Worm (Caenorhabditis elegans) whole organism, L3 larva: ENCODE results near the gene Y43F8C.9.

Source experiments
- R02D3.7 ChIP-seq: fragments of 150-350 bp; optimal IDR thresholded peaks from 2 replicates; lab custom pipeline; 2014; ENCODE audit warnings: missing biosample characterization, missing genetic modification characterization
- ZK546.5 ChIP-seq: sonication (generic microtip); optimal IDR thresholded peaks from 2 replicates; lab custom pipeline; 2017; ENCODE audit warnings: missing biosample characterization, missing genetic modification characterization
- ama-1 ChIP-seq: fragments of 150-350 bp; optimal IDR thresholded peaks from 2 replicates; lab custom pipeline; 2018
- ceh-16 ChIP-seq: sonication (generic microtip); optimal IDR thresholded peaks from 2 replicates; lab custom pipeline; 2017; ENCODE audit warnings: missing biosample characterization, missing genetic modification characterization
- ceh-28 ChIP-seq: fragments of 150-350 bp; optimal IDR thresholded peaks from 2 replicates; lab custom pipeline; 2014; ENCODE audit warnings: missing biosample characterization, missing genetic modification reagents, missing genetic modification characterization
- ceh-82 ChIP-seq: fragments of 150-350 bp; optimal IDR thresholded peaks from 2 replicates; lab custom pipeline; 2014; ENCODE audit warnings: missing biosample characterization, missing genetic modification characterization
- ceh-9 ChIP-seq: sonication (generic microtip); optimal IDR thresholded peaks from 2 replicates; lab custom pipeline; 2018; ENCODE audit warnings: missing biosample characterization, missing genetic modification characterization
- daf-12 ChIP-seq: fragments of 150-350 bp; optimal IDR thresholded peaks from 2 replicates; lab custom pipeline; 2014; ENCODE audit warnings: missing biosample characterization, missing genetic modification reagents, missing genetic modification characterization
- egl-27 ChIP-seq: sonication (generic microtip); optimal IDR thresholded peaks from 4 replicates; lab custom pipeline; 2017; ENCODE audit warnings: missing biosample characterization, missing genetic modification reagents, missing genetic modification characterization
- egl-5 ChIP-seq: fragments of 150-350 bp; optimal IDR thresholded peaks from 2 replicates; lab custom pipeline; 2017; ENCODE audit warnings: missing biosample characterization, missing genetic modification reagents, missing genetic modification characterization, inconsistent platforms
- eor-1 ChIP-seq, 2 experiments: fragments of 150-350 bp; optimal IDR thresholded peaks; 2 replicates each; lab custom pipeline; 2014 to 2018; ENCODE audit warnings: missing biosample characterization in 2 of 2, missing genetic modification characterization in 2 of 2
- fkh-10 ChIP-seq: sonication (generic microtip); optimal IDR thresholded peaks from 2 replicates; lab custom pipeline; 2017; ENCODE audit warnings: missing biosample characterization, missing genetic modification reagents, missing genetic modification characterization
- fkh-2 ChIP-seq: fragments of 150-350 bp; optimal IDR thresholded peaks from 2 replicates; lab custom pipeline; 2014; ENCODE audit warnings: missing biosample characterization, missing genetic modification reagents, missing genetic modification characterization
- fos-1 ChIP-seq: fragments of 150-350 bp; optimal IDR thresholded peaks from 2 replicates; lab custom pipeline; 2014; ENCODE audit warnings: missing biosample characterization, missing genetic modification characterization
- hmg-11 ChIP-seq: sonication (generic microtip); optimal IDR thresholded peaks from 2 replicates; lab custom pipeline; 2016; ENCODE audit warnings: missing genetic modification characterization, missing compliant biosample characterization
- lin-15B ChIP-seq: fragments of 150-350 bp; optimal IDR thresholded peaks from 2 replicates; lab custom pipeline; 2014; ENCODE audit warnings: missing biosample characterization, missing genetic modification characterization
- mdl-1 ChIP-seq: fragments of 150-350 bp; optimal IDR thresholded peaks from 2 replicates; lab custom pipeline; 2014; ENCODE audit warnings: missing biosample characterization, missing genetic modification characterization
- mml-1 ChIP-seq: fragments of 150-350 bp; sonication (generic microtip); optimal IDR thresholded peaks from 3 replicates; lab custom pipeline; 2014; ENCODE audit warnings: missing biosample characterization, missing genetic modification characterization
- nhr-11 ChIP-seq: fragments of 150-350 bp; optimal IDR thresholded peaks from 2 replicates; lab custom pipeline; 2014; ENCODE audit warnings: missing biosample characterization, missing genetic modification characterization
- nhr-12 ChIP-seq: fragments of 150-350 bp; optimal IDR thresholded peaks from 2 replicates; lab custom pipeline; 2014; ENCODE audit warnings: missing biosample characterization, missing genetic modification characterization
- nhr-23 ChIP-seq: fragments of 150-350 bp; optimal IDR thresholded peaks from 2 replicates; lab custom pipeline; 2014; ENCODE audit warnings: missing biosample characterization, missing genetic modification reagents, missing genetic modification characterization
- nhr-237 ChIP-seq: fragments of 150-350 bp; optimal IDR thresholded peaks from 2 replicates; lab custom pipeline; 2014; ENCODE audit warnings: missing biosample characterization, missing genetic modification characterization
- nhr-25 ChIP-seq: sonication (generic microtip); optimal IDR thresholded peaks from 2 replicates; lab custom pipeline; 2017; ENCODE audit warnings: missing biosample characterization, missing genetic modification characterization
- nhr-28 ChIP-seq: fragments of 150-350 bp; optimal IDR thresholded peaks from 2 replicates; lab custom pipeline; 2014; ENCODE audit warnings: missing biosample characterization, missing genetic modification characterization
- nhr-43 ChIP-seq: sonication (generic microtip); optimal IDR thresholded peaks from 2 replicates; lab custom pipeline; 2016; ENCODE audit warnings: mild to moderate bottlenecking, missing genetic modification characterization, missing compliant biosample characterization; ENCODE audit not compliant: poor library complexity, severe bottlenecking
- nhr-76 ChIP-seq: fragments of 150-350 bp; sonication (generic microtip); optimal IDR thresholded peaks from 5 replicates; lab custom pipeline; 2014; ENCODE audit warnings: missing biosample characterization, missing genetic modification characterization
- nhr-77 ChIP-seq: fragments of 150-350 bp; optimal IDR thresholded peaks from 2 replicates; lab custom pipeline; 2014; ENCODE audit warnings: missing biosample characterization, missing genetic modification characterization
- pqm-1 ChIP-seq: fragments of 150-350 bp; optimal IDR thresholded peaks from 2 replicates; lab custom pipeline; 2017; ENCODE audit warnings: missing biosample characterization, missing genetic modification characterization, inconsistent platforms
- sea-2 ChIP-seq: fragments of 150-350 bp; sonication (generic microtip); optimal IDR thresholded peaks from 4 replicates; lab custom pipeline; 2014; ENCODE audit warnings: missing biosample characterization, missing genetic modification reagents, missing genetic modification characterization
- skn-1 ChIP-seq: fragments of 150-350 bp; optimal IDR thresholded peaks from 2 replicates; lab custom pipeline; 2014; ENCODE audit warnings: missing biosample characterization, missing genetic modification characterization
- snpc-4 ChIP-seq: fragments of 150-350 bp; optimal IDR thresholded peaks from 2 replicates; lab custom pipeline; 2014; ENCODE audit warnings: missing biosample characterization, missing genetic modification characterization
- tbx-2 ChIP-seq: sonication (generic microtip); optimal IDR thresholded peaks from 2 replicates; lab custom pipeline; 2016; ENCODE audit warnings: mild to moderate bottlenecking, missing genetic modification characterization, missing compliant biosample characterization
- unc-39 ChIP-seq: sonication (generic microtip); optimal IDR thresholded peaks from 4 replicates; lab custom pipeline; 2017; ENCODE audit warnings: missing biosample characterization, missing genetic modification characterization
- unc-62 ChIP-seq: fragments of 150-350 bp; sonication (generic microtip); optimal IDR thresholded peaks from 4 replicates; lab custom pipeline; 2014; ENCODE audit warnings: missing biosample characterization, missing genetic modification reagents, missing genetic modification characterization
- zag-1 ChIP-seq: fragments of 150-350 bp; optimal IDR thresholded peaks from 2 replicates; lab custom pipeline; 2014; ENCODE audit warnings: missing biosample characterization, missing genetic modification characterization
- ztf-11 ChIP-seq: fragments of 150-350 bp; optimal IDR thresholded peaks from 2 replicates; lab custom pipeline; 2014; ENCODE audit warnings: missing biosample characterization, missing genetic modification characterization

Gene Y43F8C.9

DNA sequence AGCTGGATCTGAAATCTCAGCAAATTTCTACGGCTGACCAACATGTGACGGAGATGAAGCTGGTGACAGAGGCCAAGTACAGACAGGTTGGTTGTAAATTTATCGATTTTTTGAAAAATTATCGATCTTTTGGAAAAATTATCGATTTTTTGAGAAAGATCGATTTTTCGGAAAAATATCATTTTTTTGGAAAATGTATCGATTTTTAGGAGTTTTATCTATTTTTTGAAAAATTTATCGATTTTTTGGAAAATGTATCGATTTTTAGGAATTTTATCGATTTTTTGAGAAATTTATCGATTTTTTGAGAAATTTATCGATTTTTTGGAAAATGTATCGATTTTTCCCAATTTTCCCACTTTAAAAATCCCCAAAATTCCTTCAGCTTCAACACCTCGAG is 15.9 kb upstream of the Y43F8C.9 start:
- peak; percentile 98 for TF ChIP-seq ceh-28 (tag; lab: Kevin White, UChicago)
- TF ChIP-seq fkh-10 (GFP tag; lab: Kevin White, UChicago): no peak

- TF ChIP-seq ceh-28 (tag; lab: Kevin White, UChicago) (peak; percentile 94), pqm-1 (tag; lab: Kevin White, UChicago) (no peak), mdl-1 (tag; lab: Kevin White, UChicago) (no peak), hmg-11 (no peak), fos-1 (tag; lab: Kevin White, UChicago) (no peak), fkh-10 (GFP tag; lab: Kevin White, UChicago) (no peak)
Measured at ce11 chrV:19630569-19630968, 15.3 kb upstream of the Y43F8C.9 start.

DNA sequence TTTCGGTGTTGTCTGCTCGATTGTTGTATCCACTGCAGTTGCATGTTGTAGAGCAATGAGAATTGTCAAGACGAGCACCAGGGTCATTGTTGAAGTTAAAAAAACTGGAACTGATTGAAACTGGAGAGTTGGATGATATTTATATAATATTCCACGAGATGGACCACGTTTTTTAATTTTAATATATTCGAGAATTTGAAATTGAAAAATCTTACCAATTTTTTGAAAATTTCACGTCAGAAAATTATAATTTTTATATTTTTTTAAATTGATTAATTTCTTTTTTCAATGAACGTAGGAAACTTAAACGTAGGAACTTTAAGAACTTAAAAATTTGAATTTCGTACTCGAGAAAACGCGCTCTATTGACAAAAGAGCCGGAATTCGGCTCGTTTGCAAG is 13.4 kb upstream of the Y43F8C.9 start, which contains the start of gene Y43F8C.5:
Gene Y43F8C.5, minus strand, starts transcription at position 101 of the 400 bp plus-strand sequence.
- TF ChIP-seq snpc-4 (tag; lab: Kevin White, UChicago) (no peak), ceh-28 (tag; lab: Kevin White, UChicago) (no peak), ama-1 (lab: Kevin White, UChicago) (no peak), fos-1 (tag; lab: Kevin White, UChicago) (no peak), nhr-28 (tag; lab: Kevin White, UChicago) (no peak), ZK546.5 (no peak), eor-1 (tag; optimal IDR thresholded peaks at IDR 0.05; lab: Kevin White, UChicago) (no peak), mml-1 (tag; lab: Kevin White, UChicago) (no peak), fkh-2 (tag; lab: Kevin White, UChicago) (no peak), unc-39 (tag; lab: Kevin White, UChicago) (no peak), skn-1 (tag; lab: Kevin White, UChicago) (no peak), unc-62 (no peak), nhr-77 (no peak), R02D3.7 (tag; lab: Kevin White, UChicago) (no peak), mdl-1 (tag; lab: Kevin White, UChicago) (no peak), sea-2 (GFP tag; lab: Kevin White, UChicago) (no peak), nhr-11 (tag; lab: Kevin White, UChicago) (no peak), ztf-11 (no peak), nhr-25 (tag; lab: Kevin White, UChicago) (no peak), ceh-16 (tag; lab: Kevin White, UChicago) (no peak)

- TF ChIP-seq egl-5: no peak
- peak; percentile 95 for TF ChIP-seq ceh-28 (tag; lab: Kevin White, UChicago)
Measured at ce11 chrV:19632948-19633347, 13.0 kb upstream of the Y43F8C.9 start.

- TF ChIP-seq zag-1 (tag; lab: Kevin White, UChicago) (no peak), ama-1 (lab: Kevin White, UChicago) (no peak), skn-1 (tag; lab: Kevin White, UChicago) (no peak), nhr-237 (tag; lab: Kevin White, UChicago) (no peak), lin-15B (tag; lab: Kevin White, UChicago) (no peak), fos-1 (tag; lab: Kevin White, UChicago) (no peak), egl-27 (tag; lab: Kevin White, UChicago) (no peak), ceh-16 (tag; lab: Kevin White, UChicago) (no peak), unc-62 (no peak), eor-1 (tag; optimal IDR thresholded peaks at IDR 0.05; lab: Kevin White, UChicago) (no peak), nhr-12 (no peak), pqm-1 (tag; lab: Kevin White, UChicago) (no peak), snpc-4 (tag; lab: Kevin White, UChicago) (no peak), sea-2 (GFP tag; lab: Kevin White, UChicago) (no peak)
Measured at ce11 chrV:19634197-19634596, 11.7 kb upstream of the Y43F8C.9 start.

ce11 chrV:19635525-19636193 is 10.2 kb upstream of the Y43F8C.9 start:
- TF ChIP-seq ceh-28 (tag; lab: Kevin White, UChicago): peak; percentile 98
- TF ChIP-seq, all 47 proteins: peak for 1; not testable (repeated sequence) for 46

- TF ChIP-seq sea-2 (GFP tag; lab: Kevin White, UChicago) (no peak), nhr-76 (no peak), pqm-1 (tag; lab: Kevin White, UChicago) (no peak), nhr-11 (tag; lab: Kevin White, UChicago) (no peak), ceh-9 (tag; lab: Kevin White, UChicago) (no peak), fos-1 (tag; lab: Kevin White, UChicago) (no peak), nhr-25 (tag; lab: Kevin White, UChicago) (no peak), eor-1 (tag; optimal IDR thresholded peaks at IDR 0.05; lab: Kevin White, UChicago) (no peak), fkh-2 (tag; lab: Kevin White, UChicago) (no peak), daf-12 (tag; lab: Kevin White, UChicago) (no peak), nhr-23 (tag; lab: Kevin White, UChicago) (no peak), R02D3.7 (tag; lab: Kevin White, UChicago) (no peak), nhr-77 (no peak), tbx-2 (no peak), ceh-82 (tag; lab: Kevin White, UChicago) (no peak), ama-1 (lab: Kevin White, UChicago) (no peak), zag-1 (tag; lab: Kevin White, UChicago) (no peak), nhr-43 (no peak)
- TF ChIP-seq, all 47 proteins: peak for 0
Measured at ce11 chrV:19636194-19636584, 9.7 kb upstream of the Y43F8C.9 start.
